Fruit fly (Drosophila melanogaster) S2 (cell line): Measurements from ENCODE around the gene CG11069.

Experiments used
- CG8478 ChIP-seq: fragments of >200 bp; optimal IDR thresholded peaks from 2 replicates; lab custom pipeline; 2018
- CTCF ChIP-seq, 2 experiments: fragments of >200 bp; optimal IDR thresholded peaks; 2 replicates each; lab custom pipeline; 2018

DNA sequence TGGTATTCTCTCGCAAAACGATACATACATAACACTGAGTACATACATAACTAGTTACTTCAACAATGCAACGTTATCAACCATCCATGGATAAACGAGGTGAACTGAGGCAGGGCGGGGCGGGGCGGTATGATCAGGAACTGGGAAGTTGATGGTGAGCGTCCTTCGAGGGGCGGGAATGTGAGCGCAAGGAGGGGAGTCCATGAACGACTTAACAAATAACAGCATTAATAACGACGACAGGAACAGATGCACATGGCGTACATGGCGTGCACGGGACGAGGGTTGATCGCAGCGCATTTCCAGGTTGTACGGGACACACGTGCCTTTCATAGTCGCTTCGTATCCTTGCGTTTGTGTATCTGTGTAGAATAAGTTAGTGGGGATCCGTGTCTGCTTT, 26.6 kb upstream of the CG11069 start:
- no peak for TF ChIP-seq CG8478
- no peak for TF ChIP-seq CTCF (optimal IDR thresholded peaks at IDR 0.05; lab: Kevin White, UChicago)
